Worm (Caenorhabditis elegans) whole organism, L1 larva: ENCODE data around the gene srh-100.

Source experiments
- isw-1 ChIP-seq: fragments of 200-800 bp; sonication (Bioruptor generic); IDR thresholded peaks from 2 replicates; pipeline ENCODE4 v1.3.6; 2022; ENCODE audit warnings: missing genetic modification characterization, missing compliant biosample characterization
- jun-1 ChIP-seq: fragments of 150-350 bp; optimal IDR thresholded peaks from 2 replicates; lab custom pipeline; 2014; ENCODE audit warnings: missing biosample characterization, missing genetic modification reagents, missing genetic modification characterization
- mdl-1 ChIP-seq, 2 experiments: fragments of 150-350 bp; optimal IDR thresholded peaks; 2 replicates each; lab custom pipeline; 2014 to 2017; ENCODE audit warnings: missing biosample characterization in 2 of 2, missing genetic modification characterization in 2 of 2, inconsistent platforms in 1 of 2
- skn-1 ChIP-seq: fragments of 150-350 bp; optimal IDR thresholded peaks from 2 replicates; lab custom pipeline; 2014; ENCODE audit warnings: missing biosample characterization, missing genetic modification characterization
- snu-23 ChIP-seq: sonication (generic microtip); optimal IDR thresholded peaks from 2 replicates; lab custom pipeline; 2016; ENCODE audit warnings: missing genetic modification characterization, missing compliant biosample characterization
- unc-86 ChIP-seq: sonication (generic microtip); optimal IDR thresholded peaks from 2 replicates; lab custom pipeline; 2016; ENCODE audit warnings: missing genetic modification characterization, missing compliant biosample characterization
- zag-1 ChIP-seq: fragments of 150-350 bp; optimal IDR thresholded peaks from 2 replicates; lab custom pipeline; 2014; ENCODE audit warnings: missing biosample characterization, missing genetic modification characterization

DNA sequence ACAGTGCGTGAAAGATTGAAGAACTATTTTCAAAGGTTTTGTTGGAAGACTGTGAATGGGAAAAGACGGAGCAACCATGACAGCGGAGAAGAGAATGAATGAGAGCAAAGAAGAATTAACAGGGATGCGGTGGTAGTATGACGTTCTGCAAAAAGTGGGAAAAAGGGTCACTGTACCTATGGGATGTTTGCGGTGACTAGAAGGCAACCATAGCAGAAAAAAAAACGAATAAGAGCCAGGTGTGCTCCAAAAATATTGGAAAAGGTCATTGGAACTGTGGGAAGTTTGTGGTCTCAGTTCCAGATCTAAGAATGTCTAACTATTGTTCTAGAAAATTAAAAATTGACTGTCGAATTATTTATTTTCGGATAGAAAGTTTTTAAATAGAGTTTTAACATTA is 34.2 kb upstream of the srh-100 start, which contains the start of gene fbxb-90:
- TF ChIP-seq mdl-1 (tag; optimal IDR thresholded peaks at IDR 0.05; lab: Kevin White, UChicago) = no peak
- no peak for TF ChIP-seq jun-1 (tag; lab: Kevin White, UChicago)
- no peak for TF ChIP-seq isw-1 (GFP tag; lab: Robert Waterston, UW)
- no peak for TF ChIP-seq skn-1 (tag; lab: Kevin White, UChicago)
- no peak for TF ChIP-seq zag-1 (tag; lab: Kevin White, UChicago)
- TF ChIP-seq unc-86 (tag; lab: Kevin White, UChicago) = no peak
- no peak for TF ChIP-seq snu-23 (GFP tag; lab: Kevin White, UChicago)
